Worm (Caenorhabditis elegans): Measurements from ENCODE around the gene alh-6.

alh-6 gene

ce11 chrII:1338196-1338595 is 28.3 kb upstream of the alh-6 start:
- TF ChIP-seq scrt-1 (GFP tag; IDR thresholded peaks at IDR 0.05) (no peak), B0310.2 (tag; optimal IDR thresholded peaks at IDR 0.05) (no peak), flt-1 (GFP tag; IDR thresholded peaks at IDR 0.05) (no peak), aly-1 (tag; optimal IDR thresholded peaks at IDR 0.05) (no peak), pes-1 (GFP tag; IDR thresholded peaks at IDR 0.05) (no peak), ama-1 (optimal IDR thresholded peaks at IDR 0.05) (no peak), tbx-11 (GFP tag; IDR thresholded peaks at IDR 0.05) (no peak), tbx-37 (GFP tag; conservative IDR thresholded peaks at IDR 0.05) (no peak), sea-1 (GFP tag; conservative IDR thresholded peaks at IDR 0.05) (no peak), hmbx-1 (tag; optimal IDR thresholded peaks at IDR 0.05) (no peak), F13C5.2 (tag; optimal IDR thresholded peaks at IDR 0.05) (no peak), ceh-36 (tag; optimal IDR thresholded peaks at IDR 0.05) (no peak), tra-4 (tag; optimal IDR thresholded peaks at IDR 0.05) (no peak), hmg-4 (GFP tag; optimal IDR thresholded peaks at IDR 0.05) (no peak), ets-7 (tag; optimal IDR thresholded peaks at IDR 0.05) (no peak), hnd-1 (tag; optimal IDR thresholded peaks at IDR 0.05) (no peak), ceh-13 (GFP tag; optimal IDR thresholded peaks at IDR 0.05) (no peak)

- TF ChIP-seq flt-1 (GFP tag; IDR thresholded peaks at IDR 0.05) (no peak), ets-7 (tag; optimal IDR thresholded peaks at IDR 0.05) (no peak), hmg-4 (GFP tag; optimal IDR thresholded peaks at IDR 0.05) (no peak), hmbx-1 (tag; optimal IDR thresholded peaks at IDR 0.05) (no peak), scrt-1 (GFP tag; IDR thresholded peaks at IDR 0.05) (no peak), tbx-37 (GFP tag; conservative IDR thresholded peaks at IDR 0.05) (no peak), B0310.2 (tag; optimal IDR thresholded peaks at IDR 0.05) (no peak), hnd-1 (tag; optimal IDR thresholded peaks at IDR 0.05) (no peak), ceh-36 (tag; optimal IDR thresholded peaks at IDR 0.05) (no peak), aly-1 (tag; optimal IDR thresholded peaks at IDR 0.05) (no peak), ama-1 (optimal IDR thresholded peaks at IDR 0.05) (no peak), tra-4 (tag; optimal IDR thresholded peaks at IDR 0.05) (no peak), sea-1 (GFP tag; conservative IDR thresholded peaks at IDR 0.05) (no peak), F13C5.2 (tag; optimal IDR thresholded peaks at IDR 0.05) (no peak), ceh-13 (GFP tag; optimal IDR thresholded peaks at IDR 0.05) (no peak), tbx-11 (GFP tag; IDR thresholded peaks at IDR 0.05) (no peak), pes-1 (GFP tag; IDR thresholded peaks at IDR 0.05) (no peak)
Measured at ce11 chrII:1329887-1330286, 20.0 kb upstream of the alh-6 start.

- TF ChIP-seq aly-1 (tag; optimal IDR thresholded peaks at IDR 0.05), result no peak
- TF ChIP-seq scrt-1 (GFP tag; IDR thresholded peaks at IDR 0.05), result no peak
- no peak for TF ChIP-seq tbx-11 (GFP tag; IDR thresholded peaks at IDR 0.05)
- no peak for TF ChIP-seq ceh-36 (tag; optimal IDR thresholded peaks at IDR 0.05)
- TF ChIP-seq sea-1 (GFP tag; conservative IDR thresholded peaks at IDR 0.05), result no peak
- TF ChIP-seq B0310.2 (tag; optimal IDR thresholded peaks at IDR 0.05), result no peak
- TF ChIP-seq F13C5.2 (tag; optimal IDR thresholded peaks at IDR 0.05), result no peak
- TF ChIP-seq ama-1 (optimal IDR thresholded peaks at IDR 0.05), result no peak
- TF ChIP-seq tra-4 (tag; optimal IDR thresholded peaks at IDR 0.05), result no peak
- TF ChIP-seq ets-7 (tag; optimal IDR thresholded peaks at IDR 0.05), result no peak
- no peak for TF ChIP-seq hmg-4 (GFP tag; optimal IDR thresholded peaks at IDR 0.05)
- no peak for TF ChIP-seq pes-1 (GFP tag; IDR thresholded peaks at IDR 0.05)
- TF ChIP-seq ceh-13 (GFP tag; optimal IDR thresholded peaks at IDR 0.05), result no peak
- no peak for TF ChIP-seq flt-1 (GFP tag; IDR thresholded peaks at IDR 0.05)
- no peak for TF ChIP-seq tbx-37 (GFP tag; conservative IDR thresholded peaks at IDR 0.05)
- no peak for TF ChIP-seq hnd-1 (tag; optimal IDR thresholded peaks at IDR 0.05)
- TF ChIP-seq hmbx-1 (tag; optimal IDR thresholded peaks at IDR 0.05), result no peak
Measured at ce11 chrII:1326689-1327088, 16.8 kb upstream of the alh-6 start, which contains the start of gene jip-1. TSS of gene jip-1 (plus strand) at chrII:1326989.

ce11 chrII:1325604-1326003 is 15.7 kb upstream of the alh-6 start:
- TF ChIP-seq F13C5.2 (tag; optimal IDR thresholded peaks at IDR 0.05), result no peak
- TF ChIP-seq flt-1 (GFP tag; IDR thresholded peaks at IDR 0.05), result no peak
- no peak for TF ChIP-seq tra-4 (tag; optimal IDR thresholded peaks at IDR 0.05)
- no peak for TF ChIP-seq ceh-13 (GFP tag; optimal IDR thresholded peaks at IDR 0.05)
- no peak for TF ChIP-seq hnd-1 (tag; optimal IDR thresholded peaks at IDR 0.05)
- TF ChIP-seq hmbx-1 (tag; optimal IDR thresholded peaks at IDR 0.05), result no peak
- TF ChIP-seq ets-7 (tag; optimal IDR thresholded peaks at IDR 0.05), result no peak
- TF ChIP-seq B0310.2 (tag; optimal IDR thresholded peaks at IDR 0.05), result no peak
- no peak for TF ChIP-seq hmg-4 (GFP tag; optimal IDR thresholded peaks at IDR 0.05)
- TF ChIP-seq sea-1 (GFP tag; conservative IDR thresholded peaks at IDR 0.05), result no peak
- TF ChIP-seq scrt-1 (GFP tag; IDR thresholded peaks at IDR 0.05), result no peak
- TF ChIP-seq aly-1 (tag; optimal IDR thresholded peaks at IDR 0.05), result no peak
- no peak for TF ChIP-seq tbx-11 (GFP tag; IDR thresholded peaks at IDR 0.05)
- no peak for TF ChIP-seq pes-1 (GFP tag; IDR thresholded peaks at IDR 0.05)
- TF ChIP-seq ceh-36 (tag; optimal IDR thresholded peaks at IDR 0.05), result no peak
- TF ChIP-seq ama-1 (optimal IDR thresholded peaks at IDR 0.05), result no peak
- no peak for TF ChIP-seq tbx-37 (GFP tag; conservative IDR thresholded peaks at IDR 0.05)

ce11 chrII:1324017-1324416 is 14.1 kb upstream of the alh-6 start:
- TF ChIP-seq hmbx-1 (tag; optimal IDR thresholded peaks at IDR 0.05), result no peak
- no peak for TF ChIP-seq ama-1 (optimal IDR thresholded peaks at IDR 0.05)
- no peak for TF ChIP-seq tbx-37 (GFP tag; conservative IDR thresholded peaks at IDR 0.05)
- no peak for TF ChIP-seq B0310.2 (tag; optimal IDR thresholded peaks at IDR 0.05)
- no peak for TF ChIP-seq flt-1 (GFP tag; IDR thresholded peaks at IDR 0.05)
- TF ChIP-seq sea-1 (GFP tag; conservative IDR thresholded peaks at IDR 0.05), result no peak
- no peak for TF ChIP-seq aly-1 (tag; optimal IDR thresholded peaks at IDR 0.05)
- no peak for TF ChIP-seq pes-1 (GFP tag; IDR thresholded peaks at IDR 0.05)
- TF ChIP-seq hnd-1 (tag; optimal IDR thresholded peaks at IDR 0.05), result no peak

- TF ChIP-seq ceh-36 (tag; optimal IDR thresholded peaks at IDR 0.05) (no peak), tbx-11 (GFP tag; IDR thresholded peaks at IDR 0.05) (no peak)
Measured at ce11 chrII:1323190-1323651, 13.3 kb upstream of the alh-6 start.

ce11 chrII:1322283-1323173 is 12.6 kb upstream of the alh-6 start:
- TF ChIP-seq ceh-13 (GFP tag; optimal IDR thresholded peaks at IDR 0.05) (no peak), hmbx-1 (tag; optimal IDR thresholded peaks at IDR 0.05) (no peak), tra-4 (tag; optimal IDR thresholded peaks at IDR 0.05) (no peak), tbx-37 (GFP tag; conservative IDR thresholded peaks at IDR 0.05) (no peak), pes-1 (GFP tag; IDR thresholded peaks at IDR 0.05) (no peak), tbx-11 (GFP tag; IDR thresholded peaks at IDR 0.05) (no peak), ets-7 (tag; optimal IDR thresholded peaks at IDR 0.05) (no peak), scrt-1 (GFP tag; IDR thresholded peaks at IDR 0.05) (no peak), B0310.2 (tag; optimal IDR thresholded peaks at IDR 0.05) (no peak), flt-1 (GFP tag; IDR thresholded peaks at IDR 0.05) (no peak), hmg-4 (GFP tag; optimal IDR thresholded peaks at IDR 0.05) (no peak), ama-1 (optimal IDR thresholded peaks at IDR 0.05) (no peak), aly-1 (tag; optimal IDR thresholded peaks at IDR 0.05) (no peak), F13C5.2 (tag; optimal IDR thresholded peaks at IDR 0.05) (no peak)

Data from whole organism, early embryonic.